Worm (Caenorhabditis elegans) whole organism, L3 larva: ENCODE measurements around the gene srd-45.
"Not testable (repeated sequence)": the region's sequence is repeated elsewhere in the genome, so short reads cannot be mapped to it uniquely, and the experiment has no call there.

Experiments used
- R02D3.7 ChIP-seq: fragments of 150-350 bp; optimal IDR thresholded peaks from 2 replicates; lab custom pipeline; 2014; ENCODE audit warnings: missing biosample characterization, missing genetic modification characterization
- ZK546.5 ChIP-seq: sonication (generic microtip); optimal IDR thresholded peaks from 2 replicates; lab custom pipeline; 2017; ENCODE audit warnings: missing biosample characterization, missing genetic modification characterization
- ama-1 ChIP-seq: fragments of 150-350 bp; optimal IDR thresholded peaks from 2 replicates; lab custom pipeline; 2018
- ceh-16 ChIP-seq: sonication (generic microtip); optimal IDR thresholded peaks from 2 replicates; lab custom pipeline; 2017; ENCODE audit warnings: missing biosample characterization, missing genetic modification characterization
- ceh-28 ChIP-seq: fragments of 150-350 bp; optimal IDR thresholded peaks from 2 replicates; lab custom pipeline; 2014; ENCODE audit warnings: missing biosample characterization, missing genetic modification reagents, missing genetic modification characterization
- ceh-82 ChIP-seq: fragments of 150-350 bp; optimal IDR thresholded peaks from 2 replicates; lab custom pipeline; 2014; ENCODE audit warnings: missing biosample characterization, missing genetic modification characterization
- egl-27 ChIP-seq: sonication (generic microtip); optimal IDR thresholded peaks from 4 replicates; lab custom pipeline; 2017; ENCODE audit warnings: missing biosample characterization, missing genetic modification reagents, missing genetic modification characterization
- egl-5 ChIP-seq: fragments of 150-350 bp; optimal IDR thresholded peaks from 2 replicates; lab custom pipeline; 2017; ENCODE audit warnings: missing biosample characterization, missing genetic modification reagents, missing genetic modification characterization, inconsistent platforms
- elt-2 ChIP-seq: sonication (generic microtip); optimal IDR thresholded peaks from 2 replicates; lab custom pipeline; 2016; ENCODE audit warnings: missing genetic modification reagents, mild to moderate bottlenecking, missing genetic modification characterization, missing compliant biosample characterization
- eor-1 ChIP-seq, 2 experiments: fragments of 150-350 bp; optimal IDR thresholded peaks; 2 replicates each; lab custom pipeline; 2014 to 2018; ENCODE audit warnings: missing biosample characterization in 2 of 2, missing genetic modification characterization in 2 of 2
- fkh-10 ChIP-seq: sonication (generic microtip); optimal IDR thresholded peaks from 2 replicates; lab custom pipeline; 2017; ENCODE audit warnings: missing biosample characterization, missing genetic modification reagents, missing genetic modification characterization
- fkh-2 ChIP-seq: fragments of 150-350 bp; optimal IDR thresholded peaks from 2 replicates; lab custom pipeline; 2014; ENCODE audit warnings: missing biosample characterization, missing genetic modification reagents, missing genetic modification characterization
- fos-1 ChIP-seq: fragments of 150-350 bp; optimal IDR thresholded peaks from 2 replicates; lab custom pipeline; 2014; ENCODE audit warnings: missing biosample characterization, missing genetic modification characterization
- hmg-11 ChIP-seq: sonication (generic microtip); optimal IDR thresholded peaks from 2 replicates; lab custom pipeline; 2016; ENCODE audit warnings: missing genetic modification characterization, missing compliant biosample characterization
- jun-1 ChIP-seq: fragments of 150-350 bp; optimal IDR thresholded peaks from 2 replicates; lab custom pipeline; 2014; ENCODE audit warnings: missing biosample characterization, missing genetic modification reagents, missing genetic modification characterization
- lin-15B ChIP-seq: fragments of 150-350 bp; optimal IDR thresholded peaks from 2 replicates; lab custom pipeline; 2014; ENCODE audit warnings: missing biosample characterization, missing genetic modification characterization
- lin-39 ChIP-seq: fragments of 150-350 bp; optimal IDR thresholded peaks from 2 replicates; lab custom pipeline; 2018; ENCODE audit warnings: missing biosample characterization, missing genetic modification reagents, missing genetic modification characterization
- lsy-12 ChIP-seq: sonication (generic microtip); optimal IDR thresholded peaks from 2 replicates; lab custom pipeline; 2016; ENCODE audit warnings: mild to moderate bottlenecking, missing genetic modification characterization, missing compliant biosample characterization
- nhr-12 ChIP-seq: fragments of 150-350 bp; optimal IDR thresholded peaks from 2 replicates; lab custom pipeline; 2014; ENCODE audit warnings: missing biosample characterization, missing genetic modification characterization
- nhr-23 ChIP-seq: fragments of 150-350 bp; optimal IDR thresholded peaks from 2 replicates; lab custom pipeline; 2014; ENCODE audit warnings: missing biosample characterization, missing genetic modification reagents, missing genetic modification characterization
- nhr-237 ChIP-seq: fragments of 150-350 bp; optimal IDR thresholded peaks from 2 replicates; lab custom pipeline; 2014; ENCODE audit warnings: missing biosample characterization, missing genetic modification characterization
- nhr-28 ChIP-seq: fragments of 150-350 bp; optimal IDR thresholded peaks from 2 replicates; lab custom pipeline; 2014; ENCODE audit warnings: missing biosample characterization, missing genetic modification characterization
- nhr-67 ChIP-seq: fragments of 150-350 bp; optimal IDR thresholded peaks from 2 replicates; lab custom pipeline; 2014; ENCODE audit warnings: missing biosample characterization, missing genetic modification characterization
- sea-2 ChIP-seq: fragments of 150-350 bp; sonication (generic microtip); optimal IDR thresholded peaks from 4 replicates; lab custom pipeline; 2014; ENCODE audit warnings: missing biosample characterization, missing genetic modification reagents, missing genetic modification characterization
- snpc-4 ChIP-seq: fragments of 150-350 bp; optimal IDR thresholded peaks from 2 replicates; lab custom pipeline; 2014; ENCODE audit warnings: missing biosample characterization, missing genetic modification characterization
- tbx-2 ChIP-seq: sonication (generic microtip); optimal IDR thresholded peaks from 2 replicates; lab custom pipeline; 2016; ENCODE audit warnings: mild to moderate bottlenecking, missing genetic modification characterization, missing compliant biosample characterization
- unc-39 ChIP-seq: sonication (generic microtip); optimal IDR thresholded peaks from 4 replicates; lab custom pipeline; 2017; ENCODE audit warnings: missing biosample characterization, missing genetic modification characterization
- unc-62 ChIP-seq: fragments of 150-350 bp; sonication (generic microtip); optimal IDR thresholded peaks from 4 replicates; lab custom pipeline; 2014; ENCODE audit warnings: missing biosample characterization, missing genetic modification reagents, missing genetic modification characterization
- ztf-11 ChIP-seq: fragments of 150-350 bp; optimal IDR thresholded peaks from 2 replicates; lab custom pipeline; 2014; ENCODE audit warnings: missing biosample characterization, missing genetic modification characterization
- ztf-4 ChIP-seq: fragments of 150-350 bp; optimal IDR thresholded peaks from 2 replicates; lab custom pipeline; 2014; ENCODE audit warnings: missing biosample characterization, missing genetic modification characterization

Gene srd-45

ce11 chrX:12298324-12298723, 30.5 kb upstream of the srd-45 start, which contains the start of gene W06D11.3:
TSS of gene W06D11.3 (plus strand) at chrX:12298683.
- TF ChIP-seq egl-5 (tag; lab: Kevin White, UChicago) = no peak
- no peak for TF ChIP-seq snpc-4 (tag; lab: Kevin White, UChicago)
- no peak for TF ChIP-seq tbx-2 (tag; lab: Kevin White, UChicago)

DNA sequence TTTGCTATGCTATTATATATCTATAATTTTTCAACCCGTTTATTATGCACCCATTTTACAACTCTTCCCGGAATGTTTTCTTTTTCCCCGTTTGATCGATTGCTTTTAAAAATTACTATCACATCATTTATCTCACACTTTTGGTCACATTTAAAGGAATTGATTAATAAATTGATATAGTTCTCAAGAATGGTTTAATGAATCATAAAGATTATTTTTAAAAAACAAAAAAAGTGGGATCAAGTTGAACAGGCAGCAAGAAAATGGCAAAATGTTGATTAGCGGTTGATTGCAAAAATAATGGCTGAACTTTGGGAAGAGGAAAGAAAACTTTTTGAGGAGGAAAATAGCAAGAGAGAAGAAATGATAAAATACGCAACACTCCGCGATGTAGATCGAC, 28.9 kb upstream of the srd-45 start, which contains the start of gene W06D11.5:
W06D11.5 (plus strand) TSS at position 301 of the 400 bp plus-strand sequence.
- no peak for TF ChIP-seq tbx-2 (tag; lab: Kevin White, UChicago)
- no peak for TF ChIP-seq unc-39 (tag; lab: Kevin White, UChicago)
- no peak for TF ChIP-seq ama-1 (lab: Kevin White, UChicago)
- TF ChIP-seq ztf-4 (tag; lab: Kevin White, UChicago) = no peak
- no peak for TF ChIP-seq nhr-237 (tag; lab: Kevin White, UChicago)
- TF ChIP-seq eor-1 (tag; optimal IDR thresholded peaks at IDR 0.05; lab: Kevin White, UChicago) = no peak
- no peak for TF ChIP-seq snpc-4 (tag; lab: Kevin White, UChicago)
- no peak for TF ChIP-seq unc-62 (GFP tag; lab: Kevin White, UChicago)
- no peak for TF ChIP-seq jun-1
- TF ChIP-seq fkh-2 (tag; lab: Kevin White, UChicago) = no peak
- TF ChIP-seq ZK546.5 (tag; lab: Kevin White, UChicago) = no peak
- TF ChIP-seq elt-2 (tag; lab: Kevin White, UChicago) = no peak
- TF ChIP-seq egl-5 (tag; lab: Kevin White, UChicago) = no peak
- no peak for TF ChIP-seq ceh-16
- TF ChIP-seq ceh-28 (tag; lab: Kevin White, UChicago) = no peak
- no peak for TF ChIP-seq nhr-28 (tag; lab: Kevin White, UChicago)
- TF ChIP-seq nhr-12 (tag; lab: Kevin White, UChicago) = no peak
- no peak for TF ChIP-seq sea-2
- no peak for TF ChIP-seq lin-39 (tag; lab: Kevin White, UChicago)

DNA sequence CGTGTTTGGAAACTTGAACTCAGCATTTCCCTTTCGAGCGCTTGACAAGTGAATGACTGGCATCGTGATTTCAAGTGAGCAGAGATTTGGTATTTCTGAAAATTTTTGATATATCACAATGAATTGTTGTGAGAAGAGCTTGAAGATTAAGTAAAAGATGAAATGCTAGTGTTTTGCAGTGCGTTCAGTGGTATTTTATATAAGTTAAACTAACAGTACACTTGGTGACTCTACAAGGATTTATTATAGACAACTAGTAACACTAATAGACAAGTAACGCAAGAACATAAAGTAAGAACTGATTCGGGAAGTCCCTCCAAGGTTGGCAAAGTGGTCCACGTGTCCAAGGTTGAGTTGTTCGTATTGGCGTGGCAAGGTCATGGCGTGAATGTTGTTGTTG, 26.0 kb upstream of the srd-45 start, which contains the start of gene dot-1.3:
dot-1.3 (minus strand) TSS at position 101 of the 400 bp plus-strand sequence.
- TF ChIP-seq ZK546.5, egl-27, R02D3.7 (tag; lab: Kevin White, UChicago): not testable (repeated sequence)

DNA sequence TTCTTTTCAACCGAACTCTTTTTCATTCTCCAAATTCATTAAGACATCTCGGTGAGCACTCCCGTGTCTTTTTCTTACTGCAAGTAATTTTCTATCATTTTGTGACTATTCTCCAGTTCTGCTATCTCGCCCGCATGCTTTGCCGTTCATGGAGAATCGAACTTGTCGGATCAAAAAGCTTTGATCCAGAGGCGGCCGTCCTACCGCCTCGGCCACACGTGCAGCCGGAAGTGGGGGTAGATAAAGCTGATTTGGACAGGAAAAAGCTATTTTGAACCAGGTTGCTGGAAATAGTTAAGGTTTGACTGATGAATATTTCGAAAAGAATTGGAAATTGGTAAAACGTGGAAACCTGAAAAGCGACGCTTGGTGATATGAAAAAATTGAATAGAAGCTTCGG, 24.5 kb upstream of the srd-45 start:
- TF ChIP-seq sea-2 (no peak), lin-39 (tag; lab: Kevin White, UChicago) (no peak), elt-2 (tag; lab: Kevin White, UChicago) (no peak), ztf-11 (tag; lab: Kevin White, UChicago) (no peak), hmg-11 (tag; lab: Kevin White, UChicago) (no peak), nhr-237 (tag; lab: Kevin White, UChicago) (no peak), lsy-12 (tag; lab: Kevin White, UChicago) (no peak), egl-5 (tag; lab: Kevin White, UChicago) (no peak), ceh-16 (no peak), ZK546.5 (tag; lab: Kevin White, UChicago) (no peak), egl-27 (tag; lab: Kevin White, UChicago) (no peak), fkh-10 (no peak), unc-62 (GFP tag; lab: Kevin White, UChicago) (no peak), snpc-4 (tag; lab: Kevin White, UChicago) (no peak), fos-1 (tag; lab: Kevin White, UChicago) (no peak), nhr-23 (no peak), lin-15B (no peak), ztf-4 (tag; lab: Kevin White, UChicago) (no peak), ceh-82 (no peak)

DNA sequence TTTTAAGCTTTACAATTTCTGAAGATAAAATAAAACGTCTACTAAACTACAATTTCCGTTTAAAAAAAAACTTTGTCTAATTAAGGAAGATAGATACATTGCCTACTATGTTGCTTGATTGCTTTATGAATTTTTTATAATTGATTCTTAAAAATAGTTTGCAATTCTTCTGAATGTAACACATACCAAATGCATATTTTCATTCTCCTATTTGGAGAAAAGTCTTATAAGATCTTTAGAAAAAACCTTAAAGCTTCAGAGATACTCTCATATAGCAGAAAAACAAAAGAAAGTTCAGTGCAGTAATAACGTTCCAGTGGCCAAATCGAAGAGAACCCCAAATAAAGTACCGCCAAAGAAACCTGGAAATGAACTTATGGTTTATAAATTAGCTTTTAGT, 22.2 kb upstream of the srd-45 start, which contains the start of gene phf-32:
phf-32 (plus strand) TSS at position 301 of the 400 bp plus-strand sequence.
- TF ChIP-seq jun-1 (no peak), nhr-67 (tag; lab: Kevin White, UChicago) (no peak)

- TF ChIP-seq fkh-10; fkh-2 (tag; lab: Kevin White, UChicago); lin-15B: not testable (repeated sequence)
Measured at ce11 chrX:12308045-12308499, 20.7 kb upstream of the srd-45 start, which contains the start of gene F17A2.16. TSS of gene F17A2.16 (plus strand) at chrX:12308449.
